Fruit fly (Drosophila melanogaster) whole organism, embryonic: ENCODE data around the gene Pdhb.
A peak's percentile ranks its signal among the peaks of the same experiment; 100 is the strongest.

Experiments
- Atf6 ChIP-seq: fragments of 200-800 bp; sonication (Bioruptor generic); IDR thresholded peaks from 2 replicates; pipeline ENCODE4 v1.3.6; 2022; ENCODE audit warnings: missing biosample characterization, missing genetic modification characterization
- BtbVII ChIP-seq: fragments of 200-800 bp; sonication (Bioruptor generic); optimal IDR thresholded peaks from 3 replicates; lab custom pipeline; 2017; ENCODE audit warnings: missing biosample characterization, mild to moderate bottlenecking, missing genetic modification characterization
- C15 ChIP-seq: fragments of 200-800 bp; sonication (Bioruptor generic); IDR thresholded peaks from 3 replicates; pipeline ENCODE4 v1.3.6; 2022; ENCODE audit warnings: missing biosample characterization, missing genetic modification characterization
- CG10979 ChIP-seq: fragments of 200-800 bp; sonication (Bioruptor generic); optimal IDR thresholded peaks from 2 replicates; lab custom pipeline; 2018; ENCODE audit warnings: missing biosample characterization, mild to moderate bottlenecking, missing genetic modification characterization, moderate library complexity
- CG12104 ChIP-seq: fragments of 200-800 bp; sonication (Bioruptor generic); optimal IDR thresholded peaks from 3 replicates; lab custom pipeline; 2016; ENCODE audit warnings: missing biosample characterization, missing genetic modification characterization
- CG14050 ChIP-seq: fragments of 200-800 bp; sonication (Bioruptor generic); IDR thresholded peaks from 3 replicates; pipeline ENCODE4 v1.3.6; 2022; ENCODE audit warnings: missing biosample characterization, missing genetic modification characterization
- CG14860 ChIP-seq: fragments of 200-800 bp; sonication (Bioruptor generic); IDR thresholded peaks from 3 replicates; pipeline ENCODE4 v1.3.6; 2022; ENCODE audit warnings: missing biosample characterization, missing genetic modification characterization; ENCODE audit not compliant: partially characterized antibody
- CG15011 ChIP-seq: fragments of 200-800 bp; sonication (Bioruptor generic); optimal IDR thresholded peaks from 3 replicates; lab custom pipeline; 2018; ENCODE audit warnings: missing biosample characterization, mild to moderate bottlenecking, missing genetic modification characterization
- CG1603 ChIP-seq: fragments of 200-800 bp; sonication (Bioruptor generic); optimal IDR thresholded peaks from 2 replicates; lab custom pipeline; 2019; ENCODE audit warnings: missing biosample characterization, mild to moderate bottlenecking, missing genetic modification characterization, moderate library complexity
- CG16813 ChIP-seq: fragments of 200-800 bp; sonication (Bioruptor generic); IDR thresholded peaks from 3 replicates; pipeline ENCODE4 v1.3.6; 2022; ENCODE audit warnings: missing biosample characterization, missing genetic modification characterization; ENCODE audit not compliant: partially characterized antibody
- CG2889 ChIP-seq: fragments of 200-800 bp; sonication (Bioruptor generic); IDR thresholded peaks from 3 replicates; pipeline ENCODE4 v1.3.6; 2022; ENCODE audit warnings: missing biosample characterization, missing genetic modification characterization
- CG3065 ChIP-seq: fragments of 200-800 bp; sonication (Bioruptor generic); optimal IDR thresholded peaks from 2 replicates; lab custom pipeline; 2016; ENCODE audit warnings: missing biosample characterization, missing genetic modification characterization
- CG3281 ChIP-seq: fragments of 200-800 bp; sonication (Bioruptor generic); optimal IDR thresholded peaks from 3 replicates; lab custom pipeline; 2017; ENCODE audit warnings: missing biosample characterization, mild to moderate bottlenecking, missing genetic modification characterization
- CG6175 ChIP-seq: fragments of 200-800 bp; sonication (Bioruptor generic); IDR thresholded peaks from 3 replicates; pipeline ENCODE4 v1.3.6; 2022; ENCODE audit warnings: missing biosample characterization, missing genetic modification characterization
- CG6654 ChIP-seq: fragments of 200-800 bp; sonication (Bioruptor generic); optimal IDR thresholded peaks from 2 replicates; lab custom pipeline; 2017; ENCODE audit warnings: missing biosample characterization, mild to moderate bottlenecking, missing genetic modification characterization
- CG6791 ChIP-seq: fragments of 200-800 bp; sonication (Bioruptor generic); IDR thresholded peaks from 3 replicates; pipeline ENCODE4 v1.3.6; 2022; ENCODE audit warnings: missing biosample characterization, missing genetic modification characterization; ENCODE audit not compliant: partially characterized antibody
- CG7556 ChIP-seq: fragments of 200-800 bp; sonication (Bioruptor generic); optimal IDR thresholded peaks from 2 replicates; lab custom pipeline; 2017; ENCODE audit warnings: missing biosample characterization, mild to moderate bottlenecking, missing genetic modification characterization
- CG7963 ChIP-seq: fragments of 200-800 bp; sonication (Bioruptor generic); IDR thresholded peaks from 3 replicates; pipeline ENCODE4 v1.3.6; 2022; ENCODE audit warnings: missing biosample characterization, missing genetic modification characterization; ENCODE audit not compliant: partially characterized antibody
- CG8281 ChIP-seq: fragments of 200-800 bp; sonication (Bioruptor generic); optimal IDR thresholded peaks from 2 replicates; lab custom pipeline; 2018; ENCODE audit warnings: missing biosample characterization, mild to moderate bottlenecking, missing genetic modification characterization, moderate library complexity
- CG9215 ChIP-seq: fragments of 200-800 bp; sonication (Bioruptor generic); IDR thresholded peaks from 2 replicates; pipeline ENCODE4 v1.3.6; 2022; ENCODE audit warnings: missing biosample characterization, missing genetic modification characterization
- CG9932 ChIP-seq: fragments of 200-800 bp; sonication (Bioruptor generic); IDR thresholded peaks from 2 replicates; pipeline ENCODE4 v1.3.6; 2022; ENCODE audit warnings: missing biosample characterization, missing genetic modification characterization
- Doc3 ChIP-seq: fragments of 200-800 bp; sonication (Bioruptor generic); IDR thresholded peaks from 3 replicates; pipeline ENCODE4 v1.3.6; 2022; ENCODE audit warnings: missing biosample characterization, missing genetic modification characterization; ENCODE audit not compliant: partially characterized antibody
- Fer3 ChIP-seq: fragments of 200-800 bp; sonication (Bioruptor generic); optimal IDR thresholded peaks from 2 replicates; lab custom pipeline; 2018; ENCODE audit warnings: missing biosample characterization, mild to moderate bottlenecking, missing genetic modification characterization, moderate library complexity
- Lim3 ChIP-seq: fragments of 200-800 bp; sonication (Bioruptor generic); IDR thresholded peaks from 2 replicates; pipeline ENCODE4 v1.3.6; 2022; ENCODE audit warnings: missing biosample characterization, missing genetic modification characterization
- Lpt ChIP-seq: fragments of >200 bp; optimal IDR thresholded peaks from 2 replicates; lab custom pipeline; 2018; ENCODE audit warnings: missing biosample characterization, missing genetic modification characterization
- Neu2 ChIP-seq: fragments of 200-800 bp; sonication (Bioruptor generic); optimal IDR thresholded peaks from 3 replicates; lab custom pipeline; 2016; ENCODE audit warnings: missing biosample characterization, missing genetic modification characterization, borderline replicate concordance
- Spps ChIP-seq: fragments of 200-800 bp; sonication (Bioruptor generic); optimal IDR thresholded peaks from 2 replicates; lab custom pipeline; 2018; ENCODE audit warnings: missing biosample characterization, mild to moderate bottlenecking, missing genetic modification characterization
- Vsx1 ChIP-seq: fragments of 200-800 bp; sonication (Bioruptor generic); optimal IDR thresholded peaks from 2 replicates; lab custom pipeline; 2017; ENCODE audit warnings: missing biosample characterization, mild to moderate bottlenecking, missing genetic modification characterization, missing genetic modification reagents
- Xrp1 ChIP-seq: fragments of 200-800 bp; sonication (Bioruptor generic); IDR thresholded peaks from 2 replicates; pipeline ENCODE4 v1.3.6; 2022; ENCODE audit warnings: missing biosample characterization, missing genetic modification characterization
- dmrt99B ChIP-seq: fragments of 200-800 bp; sonication (Bioruptor generic); optimal IDR thresholded peaks from 2 replicates; lab custom pipeline; 2018; ENCODE audit warnings: missing biosample characterization, mild to moderate bottlenecking, missing genetic modification characterization, moderate library complexity
- dpn ChIP-seq, 2 experiments: fragments of 200-800 bp; sonication (Bioruptor generic); optimal IDR thresholded peaks; 3 replicates each; lab custom pipeline; 2016; ENCODE audit warnings: missing biosample characterization in 2 of 2, missing genetic modification characterization in 2 of 2
- dysf ChIP-seq: fragments of 200-800 bp; sonication (Bioruptor generic); IDR thresholded peaks from 3 replicates; pipeline ENCODE4 v1.3.6; 2022; ENCODE audit warnings: missing biosample characterization, missing genetic modification characterization
- emc ChIP-seq: fragments of 200-800 bp; sonication (Bioruptor generic); optimal IDR thresholded peaks from 2 replicates; lab custom pipeline; 2016; ENCODE audit warnings: missing biosample characterization, missing genetic modification characterization
- fd64A ChIP-seq: fragments of 200-800 bp; sonication (Bioruptor generic); optimal IDR thresholded peaks from 3 replicates; lab custom pipeline; 2018; ENCODE audit warnings: missing biosample characterization, mild to moderate bottlenecking, missing genetic modification characterization
- gce ChIP-seq: fragments of 200-800 bp; sonication (Bioruptor generic); IDR thresholded peaks from 3 replicates; pipeline ENCODE4 v1.3.6; 2022; ENCODE audit warnings: missing biosample characterization, missing genetic modification characterization
- gem ChIP-seq: fragments of 200-800 bp; sonication (Bioruptor generic); optimal IDR thresholded peaks from 2 replicates; lab custom pipeline; 2019; ENCODE audit warnings: missing biosample characterization, mild to moderate bottlenecking, missing genetic modification characterization, moderate library complexity
- gt ChIP-seq: fragments of 200-800 bp; sonication (Bioruptor generic); IDR thresholded peaks from 2 replicates; pipeline ENCODE4 v1.3.6; 2022; ENCODE audit warnings: missing biosample characterization, missing genetic modification characterization
- mirr ChIP-seq: fragments of 200-800 bp; sonication (Bioruptor generic); optimal IDR thresholded peaks from 3 replicates; lab custom pipeline; 2018; ENCODE audit warnings: missing biosample characterization, mild to moderate bottlenecking, missing genetic modification characterization
- nerfin-2 ChIP-seq: fragments of 200-800 bp; sonication (Bioruptor generic); IDR thresholded peaks from 2 replicates; pipeline ENCODE4 v1.3.6; 2022; ENCODE audit warnings: missing biosample characterization, missing genetic modification characterization; ENCODE audit not compliant: partially characterized antibody
- nmo ChIP-seq: fragments of 200-800 bp; sonication (Bioruptor generic); optimal IDR thresholded peaks from 2 replicates; lab custom pipeline; 2018; ENCODE audit warnings: missing biosample characterization, mild to moderate bottlenecking, missing genetic modification characterization, moderate library complexity
- nom ChIP-seq: fragments of 200-800 bp; sonication (Bioruptor generic); optimal IDR thresholded peaks from 2 replicates; lab custom pipeline; 2017; ENCODE audit warnings: missing biosample characterization, missing genetic modification characterization, mild to moderate bottlenecking, moderate library complexity, missing genetic modification reagents
- odd ChIP-seq: fragments of 200-800 bp; sonication (Bioruptor generic); optimal IDR thresholded peaks from 2 replicates; lab custom pipeline; 2017; ENCODE audit warnings: missing biosample characterization, mild to moderate bottlenecking, missing genetic modification characterization
- pb ChIP-seq: fragments of 200-800 bp; sonication (Bioruptor generic); optimal IDR thresholded peaks from 3 replicates; lab custom pipeline; 2016; ENCODE audit warnings: missing biosample characterization, missing genetic modification characterization
- pum ChIP-seq: fragments of 200-800 bp; sonication (Bioruptor generic); optimal IDR thresholded peaks from 2 replicates; lab custom pipeline; 2016; ENCODE audit warnings: missing biosample characterization, missing genetic modification characterization
- rib ChIP-seq: fragments of 200-800 bp; sonication (Bioruptor generic); IDR thresholded peaks from 2 replicates; pipeline ENCODE4 v1.3.6; 2022; ENCODE audit warnings: missing biosample characterization, missing genetic modification characterization
- row ChIP-seq: fragments of 200-800 bp; sonication (Bioruptor generic); IDR thresholded peaks from 3 replicates; pipeline ENCODE4 v1.3.6; 2022; ENCODE audit warnings: missing biosample characterization, missing genetic modification characterization
- sens ChIP-seq: fragments of 200-800 bp; sonication (Bioruptor generic); peaks from one replicate; lab custom pipeline; 2016; ENCODE audit warnings: missing biosample characterization, missing genetic modification characterization
- sens-2 ChIP-seq: fragments of 200-800 bp; sonication (Bioruptor generic); IDR thresholded peaks from 2 replicates; pipeline ENCODE4 v1.3.6; 2022; ENCODE audit warnings: missing biosample characterization, missing genetic modification characterization
- tx ChIP-seq: fragments of 200-800 bp; sonication (Bioruptor generic); optimal IDR thresholded peaks from 2 replicates; lab custom pipeline; 2016; ENCODE audit warnings: missing biosample characterization, missing genetic modification characterization
- wor ChIP-seq: fragments of 200-800 bp; sonication (Bioruptor generic); IDR thresholded peaks from 2 replicates; pipeline ENCODE4 v1.3.6; 2022; ENCODE audit warnings: missing biosample characterization, missing genetic modification characterization
- yki ChIP-seq: fragments of >200 bp; optimal IDR thresholded peaks from 3 replicates; lab custom pipeline; 2018

Pdhb gene

dm6 chr3R:29116167-29116725 is 3.4 kb downstream of the Pdhb start, which contains the start of gene Atg14 (continued):
- no peak for TF ChIP-seq CG7556 (GFP tag; lab: Kevin White, UChicago)
- TF ChIP-seq Neu2 (GFP tag; lab: Kevin White, UChicago) = no peak
- no peak for TF ChIP-seq Atf6 (GFP tag; lab: Robert Waterston, UW)
- no peak for TF ChIP-seq dmrt99B (tag; lab: Kevin White, UChicago)
- no peak for TF ChIP-seq rib
- TF ChIP-seq CG6175 (GFP tag; lab: Robert Waterston, UW) = no peak
- TF ChIP-seq dysf (GFP tag; lab: Robert Waterston, UW) = no peak
- TF ChIP-seq nmo (GFP tag; lab: Kevin White, UChicago) = peak; percentile 20
- TF ChIP-seq CG10979 (tag; lab: Kevin White, UChicago) = peak; percentile 5
- peak; percentile 90 for TF ChIP-seq CG16813 (GFP tag; lab: Robert Waterston, UW)
- TF ChIP-seq CG3065 = no peak
- no peak for TF ChIP-seq wor (GFP tag; lab: Robert Waterston, UW)
- TF ChIP-seq dpn (GFP tag; optimal IDR thresholded peaks at IDR 0.05; lab: Kevin White, UChicago) = peak in 1 of 2 experiments; percentile 36
- no peak for TF ChIP-seq CG6654 (GFP tag; lab: Kevin White, UChicago)
- peak; percentile 92 for TF ChIP-seq CG14860 (GFP tag; lab: Robert Waterston, UW)
- no peak for TF ChIP-seq C15 (GFP tag; lab: Robert Waterston, UW)
- TF ChIP-seq nerfin-2 (GFP tag; lab: Robert Waterston, UW) = peak; percentile 98
- TF ChIP-seq gt (GFP tag; lab: Robert Waterston, UW) = no peak
- no peak for TF ChIP-seq gem (tag; lab: Kevin White, UChicago)
- peak; percentile 12 for TF ChIP-seq mirr (GFP tag; lab: Kevin White, UChicago)
- TF ChIP-seq nom (GFP tag; lab: Kevin White, UChicago) = no peak
- peak; percentile 44; the same call in 1 of the 2 replicates for TF ChIP-seq Xrp1
- TF ChIP-seq fd64A (GFP tag; lab: Kevin White, UChicago) = no peak
- TF ChIP-seq Doc3 (GFP tag; lab: Robert Waterston, UW) = peak; percentile 88
- no peak for TF ChIP-seq CG2889 (GFP tag; lab: Robert Waterston, UW)
- TF ChIP-seq sens-2 = no peak
- no peak for TF ChIP-seq Vsx1 (GFP tag; lab: Kevin White, UChicago)
- no peak for TF ChIP-seq Lpt (GFP tag; lab: Kevin White, UChicago)
- TF ChIP-seq pb (GFP tag; lab: Kevin White, UChicago) = no peak
- TF ChIP-seq CG9932 = peak; percentile 33; the same call in 1 of the 2 replicates
- no peak for TF ChIP-seq CG15011 (GFP tag; lab: Kevin White, UChicago)
- no peak for TF ChIP-seq Spps
- no peak for TF ChIP-seq CG14050 (GFP tag; lab: Robert Waterston, UW)
- peak; percentile 95 for TF ChIP-seq CG7963 (GFP tag; lab: Robert Waterston, UW)
- no peak for TF ChIP-seq CG12104 (GFP tag; lab: Kevin White, UChicago)
- peak; percentile 18 for TF ChIP-seq CG3281
- TF ChIP-seq BtbVII = no peak
- peak; percentile 48 for TF ChIP-seq CG1603
- TF ChIP-seq row (GFP tag; lab: Robert Waterston, UW) = no peak; the same call in 2 of the 3 replicates
- no peak for TF ChIP-seq CG9215 (GFP tag; lab: Robert Waterston, UW)
- peak; percentile 17 for TF ChIP-seq Fer3
- TF ChIP-seq Lim3 (GFP tag; lab: Robert Waterston, UW) = no peak
- TF ChIP-seq CG8281 (tag; lab: Kevin White, UChicago) = no peak
- TF ChIP-seq emc = no peak
- TF ChIP-seq gce (GFP tag; lab: Robert Waterston, UW) = no peak
- TF ChIP-seq sens (GFP tag; lab: Kevin White, UChicago) = peak; percentile 41
- no peak for TF ChIP-seq yki (lab: Kevin White, UChicago)
- TF ChIP-seq CG6791 = peak; percentile 95
- no peak for TF ChIP-seq tx (GFP tag; lab: Kevin White, UChicago)
- TF ChIP-seq pum (GFP tag; lab: Kevin White, UChicago) = no peak
- TF ChIP-seq odd (GFP tag; lab: Kevin White, UChicago) = no peak
